Fruit fly (Drosophila melanogaster) whole organism, embryonic: ENCODE measurements around the gene Prosalpha6.

ENCODE experiments used
- CG18599 ChIP-seq: fragments of 200-800 bp; sonication (Bioruptor generic); optimal IDR thresholded peaks from 3 replicates; lab custom pipeline; 2017; ENCODE audit warnings: missing biosample characterization, missing genetic modification characterization, mild to moderate bottlenecking, moderate library complexity, missing genetic modification reagents
- CG3407 ChIP-seq: fragments of 200-800 bp; sonication (Bioruptor generic); optimal IDR thresholded peaks from 2 replicates; lab custom pipeline; 2018; ENCODE audit warnings: missing biosample characterization, mild to moderate bottlenecking, missing genetic modification characterization
- CG4328 ChIP-seq: fragments of 200-800 bp; sonication (Bioruptor generic); optimal IDR thresholded peaks from 3 replicates; lab custom pipeline; 2017; ENCODE audit warnings: missing biosample characterization, missing genetic modification reagents, missing genetic modification characterization
- CG9437 ChIP-seq: fragments of 200-800 bp; sonication (Bioruptor generic); optimal IDR thresholded peaks from 2 replicates; lab custom pipeline; 2018; ENCODE audit warnings: missing biosample characterization, mild to moderate bottlenecking, missing genetic modification characterization
- Spps ChIP-seq: fragments of 200-800 bp; sonication (Bioruptor generic); optimal IDR thresholded peaks from 2 replicates; lab custom pipeline; 2018; ENCODE audit warnings: missing biosample characterization, mild to moderate bottlenecking, missing genetic modification characterization
- klu ChIP-seq: fragments of 200-800 bp; sonication (Bioruptor generic); IDR thresholded peaks from 2 replicates; pipeline ENCODE4 v1.3.6; 2022; ENCODE audit warnings: missing biosample characterization, missing genetic modification characterization

dm6 chr2L:10238726-10239652, 17.8 kb downstream of the Prosalpha6 start, which contains the start of gene me31B:
- TF ChIP-seq CG4328 (no peak), CG3407 (GFP tag; lab: Kevin White, UChicago) (no peak), CG9437 (GFP tag; lab: Kevin White, UChicago) (no peak), Spps (no peak), CG18599 (no peak), klu (GFP tag; lab: Robert Waterston, UW) (no peak)
